Fruit fly (Drosophila melanogaster) whole organism, embryonic: ENCODE measurements around the gene CG43078.

Source experiments
- ATbp ChIP-seq: fragments of 200-800 bp; sonication (Bioruptor generic); optimal IDR thresholded peaks from 2 replicates; lab custom pipeline; 2017; ENCODE audit warnings: missing biosample characterization, mild to moderate bottlenecking, missing genetic modification characterization, missing genetic modification reagents
- Aef1 ChIP-seq: fragments of 200-800 bp; sonication (Bioruptor generic); IDR thresholded peaks from 3 replicates; pipeline ENCODE4 v1.3.6; 2022; ENCODE audit warnings: missing biosample characterization, missing genetic modification characterization
- B-H2 ChIP-seq: fragments of 200-800 bp; sonication (Bioruptor generic); optimal IDR thresholded peaks from 2 replicates; lab custom pipeline; 2018; ENCODE audit warnings: missing biosample characterization, mild to moderate bottlenecking, missing genetic modification characterization
- CG10147 ChIP-seq: fragments of 200-800 bp; sonication (Bioruptor generic); optimal IDR thresholded peaks from 2 replicates; lab custom pipeline; 2019; ENCODE audit warnings: missing biosample characterization, mild to moderate bottlenecking, missing genetic modification characterization, moderate library complexity
- CG11723 ChIP-seq: fragments of 200-800 bp; sonication (Bioruptor generic); optimal IDR thresholded peaks from 2 replicates; lab custom pipeline; 2017; ENCODE audit warnings: missing biosample characterization, mild to moderate bottlenecking, missing genetic modification characterization
- CG12236 ChIP-seq: fragments of 200-800 bp; sonication (Bioruptor generic); optimal IDR thresholded peaks from 2 replicates; lab custom pipeline; 2016; ENCODE audit warnings: missing biosample characterization, missing genetic modification characterization
- CG13894 ChIP-seq: fragments of 200-800 bp; sonication (Bioruptor generic); optimal IDR thresholded peaks from 3 replicates; lab custom pipeline; 2018; ENCODE audit warnings: missing biosample characterization, mild to moderate bottlenecking, missing genetic modification characterization, moderate library complexity
- CG14667 ChIP-seq: fragments of 200-800 bp; sonication (Bioruptor generic); IDR thresholded peaks from 2 replicates; pipeline ENCODE4 v1.3.6; 2022; ENCODE audit warnings: missing biosample characterization, missing genetic modification characterization
- CG16863 ChIP-seq: fragments of 200-800 bp; sonication (Bioruptor generic); optimal IDR thresholded peaks from 3 replicates; lab custom pipeline; 2016; ENCODE audit warnings: missing biosample characterization, missing genetic modification characterization
- CG17328 ChIP-seq: fragments of 200-800 bp; sonication (Bioruptor generic); IDR thresholded peaks from 2 replicates; pipeline ENCODE4 v1.3.6; 2022; ENCODE audit warnings: missing biosample characterization, missing genetic modification characterization
- CG17568 ChIP-seq: fragments of 200-800 bp; sonication (Bioruptor generic); optimal IDR thresholded peaks from 2 replicates; lab custom pipeline; 2018; ENCODE audit warnings: missing biosample characterization, mild to moderate bottlenecking, missing genetic modification characterization, moderate library complexity
- CG17802 ChIP-seq: fragments of 200-800 bp; sonication (Bioruptor generic); optimal IDR thresholded peaks from 2 replicates; lab custom pipeline; 2018; ENCODE audit warnings: missing biosample characterization, mild to moderate bottlenecking, missing genetic modification characterization, moderate library complexity
- CG18599 ChIP-seq: fragments of 200-800 bp; sonication (Bioruptor generic); optimal IDR thresholded peaks from 3 replicates; lab custom pipeline; 2017; ENCODE audit warnings: missing biosample characterization, missing genetic modification characterization, mild to moderate bottlenecking, moderate library complexity, missing genetic modification reagents
- CG2116 ChIP-seq: fragments of 200-800 bp; sonication (Bioruptor generic); optimal IDR thresholded peaks from 3 replicates; lab custom pipeline; 2018; ENCODE audit warnings: missing biosample characterization, mild to moderate bottlenecking, missing genetic modification characterization
- CG31224 ChIP-seq: fragments of 200-800 bp; sonication (Bioruptor generic); IDR thresholded peaks from 2 replicates; pipeline ENCODE4 v1.3.6; 2022; ENCODE audit warnings: missing biosample characterization, missing genetic modification characterization
- CG3847 ChIP-seq: fragments of 200-800 bp; sonication (Bioruptor generic); IDR thresholded peaks from 2 replicates; pipeline ENCODE4 v1.3.6; 2022; ENCODE audit warnings: missing biosample characterization, missing genetic modification characterization
- CG6272 ChIP-seq: fragments of 200-800 bp; sonication (Bioruptor generic); IDR thresholded peaks from 2 replicates; pipeline ENCODE4 v1.3.6; 2022; ENCODE audit warnings: missing biosample characterization, missing genetic modification characterization
- CG7372 ChIP-seq: fragments of 200-800 bp; sonication (Bioruptor generic); IDR thresholded peaks from 2 replicates; pipeline ENCODE4 v1.3.6; 2022; ENCODE audit warnings: missing biosample characterization, missing genetic modification characterization
- CG7786 ChIP-seq: fragments of 200-800 bp; sonication (Bioruptor generic); optimal IDR thresholded peaks from 2 replicates; lab custom pipeline; 2016; ENCODE audit warnings: missing biosample characterization, missing genetic modification characterization
- CG7839 ChIP-seq: fragments of 200-800 bp; sonication (Bioruptor generic); optimal IDR thresholded peaks from 3 replicates; lab custom pipeline; 2018; ENCODE audit warnings: missing biosample characterization, mild to moderate bottlenecking, missing genetic modification characterization, moderate library complexity
- CG7928 ChIP-seq: fragments of 200-800 bp; sonication (Bioruptor generic); optimal IDR thresholded peaks from 2 replicates; lab custom pipeline; 2017; ENCODE audit warnings: missing biosample characterization, mild to moderate bottlenecking, missing genetic modification characterization
- CG9215 ChIP-seq: fragments of 200-800 bp; sonication (Bioruptor generic); IDR thresholded peaks from 2 replicates; pipeline ENCODE4 v1.3.6; 2022; ENCODE audit warnings: missing biosample characterization, missing genetic modification characterization
- CG9437 ChIP-seq: fragments of 200-800 bp; sonication (Bioruptor generic); optimal IDR thresholded peaks from 2 replicates; lab custom pipeline; 2018; ENCODE audit warnings: missing biosample characterization, mild to moderate bottlenecking, missing genetic modification characterization
- Camta ChIP-seq: fragments of 200-800 bp; sonication (Bioruptor generic); optimal IDR thresholded peaks from 2 replicates; lab custom pipeline; 2016; ENCODE audit warnings: missing biosample characterization, missing genetic modification characterization
- Dfd ChIP-seq, 2 experiments: fragments of >200 bp; optimal IDR thresholded peaks; 2 replicates each; lab custom pipeline; 2017; ENCODE audit warnings: missing biosample characterization in 2 of 2, missing genetic modification characterization in 2 of 2
- Dref ChIP-seq: fragments of 200-800 bp; sonication (Bioruptor generic); IDR thresholded peaks from 2 replicates; pipeline ENCODE4 v1.3.6; 2022; ENCODE audit warnings: missing biosample characterization, missing genetic modification characterization
- Eip74EF ChIP-seq, 2 experiments: fragments of 200-800 bp in 1 of 2; fragments of >200 bp in 1 of 2; sonication (Bioruptor generic) in 1 of 2; optimal IDR thresholded peaks; 2 replicates each; lab custom pipeline; 2017 to 2019; ENCODE audit warnings: missing biosample characterization in 2 of 2, missing genetic modification characterization in 2 of 2, mild to moderate bottlenecking in 1 of 2, moderate library complexity in 1 of 2
- H15 ChIP-seq: fragments of 200-800 bp; sonication (Bioruptor generic); IDR thresholded peaks from 3 replicates; pipeline ENCODE4 v1.3.6; 2022; ENCODE audit warnings: missing biosample characterization, missing genetic modification characterization
- HLH54F ChIP-seq: fragments of 200-800 bp; sonication (Bioruptor generic); optimal IDR thresholded peaks from 3 replicates; lab custom pipeline; 2016; ENCODE audit warnings: missing biosample characterization, missing genetic modification characterization
- Jarid2 ChIP-seq: fragments of 200-800 bp; sonication (Bioruptor generic); optimal IDR thresholded peaks from 3 replicates; lab custom pipeline; 2017; ENCODE audit warnings: mild to moderate bottlenecking, missing biosample characterization, missing genetic modification reagents, missing genetic modification characterization
- Lpt ChIP-seq: fragments of >200 bp; optimal IDR thresholded peaks from 2 replicates; lab custom pipeline; 2018; ENCODE audit warnings: missing biosample characterization, missing genetic modification characterization
- Mad ChIP-seq: fragments of 200-800 bp; sonication (Bioruptor generic); optimal IDR thresholded peaks from 2 replicates; lab custom pipeline; 2016; ENCODE audit warnings: missing biosample characterization, missing genetic modification characterization
- Neu2 ChIP-seq: fragments of 200-800 bp; sonication (Bioruptor generic); optimal IDR thresholded peaks from 3 replicates; lab custom pipeline; 2016; ENCODE audit warnings: missing biosample characterization, missing genetic modification characterization, borderline replicate concordance
- Sin3A ChIP-seq: fragments of >200 bp; optimal IDR thresholded peaks from 2 replicates; lab custom pipeline; 2018
- caup ChIP-seq: fragments of 200-800 bp; sonication (Bioruptor generic); optimal IDR thresholded peaks from 3 replicates; lab custom pipeline; 2017; ENCODE audit warnings: missing biosample characterization, mild to moderate bottlenecking, missing genetic modification characterization, moderate library complexity; ENCODE audit not compliant: severe bottlenecking
- dmrt11E ChIP-seq: fragments of 200-800 bp; sonication (Bioruptor generic); optimal IDR thresholded peaks from 3 replicates; lab custom pipeline; 2018; ENCODE audit warnings: missing biosample characterization, mild to moderate bottlenecking, missing genetic modification characterization, moderate library complexity
- dysf ChIP-seq: fragments of 200-800 bp; sonication (Bioruptor generic); IDR thresholded peaks from 3 replicates; pipeline ENCODE4 v1.3.6; 2022; ENCODE audit warnings: missing biosample characterization, missing genetic modification characterization
- en ChIP-seq: fragments of 200-800 bp; sonication (Bioruptor generic); optimal IDR thresholded peaks from 2 replicates; lab custom pipeline; 2016; ENCODE audit warnings: missing biosample characterization, missing genetic modification characterization
- gfzf ChIP-seq: fragments of 200-800 bp; sonication (Bioruptor generic); optimal IDR thresholded peaks from 2 replicates; lab custom pipeline; 2016; ENCODE audit warnings: missing biosample characterization, mild to moderate bottlenecking, missing genetic modification characterization, moderate library complexity
- hbn ChIP-seq: fragments of 200-800 bp; sonication (Bioruptor generic); IDR thresholded peaks from 2 replicates; pipeline ENCODE4 v1.3.6; 2022; ENCODE audit warnings: missing biosample characterization, missing genetic modification characterization; ENCODE audit not compliant: partially characterized antibody
- ind ChIP-seq: fragments of 200-800 bp; sonication (Bioruptor generic); optimal IDR thresholded peaks from 3 replicates; lab custom pipeline; 2016; ENCODE audit warnings: missing biosample characterization, missing genetic modification characterization
- kay ChIP-seq: fragments of 200-800 bp; sonication (Bioruptor generic); optimal IDR thresholded peaks from 2 replicates; lab custom pipeline; 2016; ENCODE audit warnings: missing biosample characterization, missing genetic modification characterization
- knrl ChIP-seq: fragments of 200-800 bp; sonication (Bioruptor generic); IDR thresholded peaks from 3 replicates; pipeline ENCODE4 v1.3.6; 2022; ENCODE audit warnings: missing biosample characterization, missing genetic modification characterization; ENCODE audit not compliant: partially characterized antibody
- pho ChIP-seq: fragments of 200-800 bp; sonication (Bioruptor generic); optimal IDR thresholded peaks from 2 replicates; lab custom pipeline; 2016; ENCODE audit warnings: missing biosample characterization, missing genetic modification characterization
- sd ChIP-seq: fragments of 200-800 bp; sonication (Bioruptor generic); optimal IDR thresholded peaks from 3 replicates; lab custom pipeline; 2018; ENCODE audit warnings: missing biosample characterization, mild to moderate bottlenecking, missing genetic modification characterization, moderate library complexity
- sens-2 ChIP-seq: fragments of 200-800 bp; sonication (Bioruptor generic); IDR thresholded peaks from 2 replicates; pipeline ENCODE4 v1.3.6; 2022; ENCODE audit warnings: missing biosample characterization, missing genetic modification characterization
- seq ChIP-seq: fragments of 200-800 bp; sonication (Bioruptor generic); IDR thresholded peaks from 2 replicates; pipeline ENCODE4 v1.3.6; 2022; ENCODE audit warnings: missing biosample characterization, missing genetic modification characterization
- sim ChIP-seq: fragments of 200-800 bp; sonication (Bioruptor generic); IDR thresholded peaks from 2 replicates; pipeline ENCODE4 v1.3.6; 2022; ENCODE audit warnings: missing biosample characterization, missing genetic modification characterization
- sisA ChIP-seq: fragments of 200-800 bp; sonication (Bioruptor generic); IDR thresholded peaks from 2 replicates; pipeline ENCODE4 v1.3.6; 2022; ENCODE audit warnings: missing biosample characterization, missing genetic modification characterization
- sqz ChIP-seq: fragments of 200-800 bp; sonication (Bioruptor generic); optimal IDR thresholded peaks from 3 replicates; lab custom pipeline; 2018; ENCODE audit warnings: missing biosample characterization, mild to moderate bottlenecking, missing genetic modification characterization
- stwl ChIP-seq: fragments of 200-800 bp; sonication (Bioruptor generic); optimal IDR thresholded peaks from 3 replicates; lab custom pipeline; 2018; ENCODE audit warnings: missing biosample characterization, mild to moderate bottlenecking, missing genetic modification characterization, moderate library complexity
- trem ChIP-seq: fragments of 200-800 bp; optimal IDR thresholded peaks from 3 replicates; lab custom pipeline; 2019; ENCODE audit warnings: missing biosample characterization, mild to moderate bottlenecking, missing genetic modification characterization, moderate library complexity

Gene CG43078

dm6 chr3L:8544710-8545109, 31.9 kb upstream of the CG43078 start, which contains the start of gene rhea (continued):
- TF ChIP-seq CG13894 (tag; lab: Kevin White, UChicago) (no peak), CG10147 (GFP tag; lab: Kevin White, UChicago) (no peak), CG17802 (no peak), sisA (GFP tag; lab: Robert Waterston, UW) (no peak), seq (GFP tag; lab: Robert Waterston, UW) (no peak), CG7839 (tag; lab: Kevin White, UChicago) (no peak), CG11723 (GFP tag; lab: Kevin White, UChicago) (no peak), CG16863 (GFP tag; lab: Kevin White, UChicago) (no peak), trem (tag; lab: Kevin White, UChicago) (peak; percentile 78), Dref (GFP tag; lab: Robert Waterston, UW) (peak; percentile 77), Neu2 (no peak), CG7928 (GFP tag; lab: Kevin White, UChicago) (no peak), CG7372 (GFP tag; lab: Robert Waterston, UW) (no peak), H15 (no peak), ATbp (GFP tag; lab: Kevin White, UChicago) (no peak), en (GFP tag; lab: Kevin White, UChicago) (no peak), hbn (peak; percentile 66), ind (GFP tag; lab: Kevin White, UChicago) (no peak), Aef1 (GFP tag; lab: Robert Waterston, UW) (no peak), dmrt11E (no peak), CG14667 (no peak), HLH54F (GFP tag; lab: Kevin White, UChicago) (no peak), CG12236 (GFP tag; lab: Kevin White, UChicago) (no peak), caup (GFP tag; lab: Kevin White, UChicago) (no peak), sim (GFP tag; lab: Robert Waterston, UW) (no peak), kay (GFP tag; lab: Kevin White, UChicago) (no peak), sd (tag; lab: Kevin White, UChicago) (no peak), CG18599 (GFP tag; lab: Kevin White, UChicago) (no peak), Sin3A (lab: Kevin White, UChicago) (peak; percentile 70), Mad (GFP tag; lab: Kevin White, UChicago) (no peak), gfzf (GFP tag; lab: Kevin White, UChicago) (peak; percentile 49), Lpt (GFP tag; lab: Kevin White, UChicago) (no peak), Eip74EF (GFP tag; optimal IDR thresholded peaks at IDR 0.05; lab: Kevin White, UChicago) (no peak), CG7786 (GFP tag; lab: Kevin White, UChicago) (no peak), sens-2 (GFP tag; lab: Robert Waterston, UW) (no peak), Camta (GFP tag; lab: Kevin White, UChicago) (no peak), CG9437 (no peak), Jarid2 (no peak), dysf (no peak), Dfd (GFP tag; optimal IDR thresholded peaks at IDR 0.05; lab: Kevin White, UChicago) (no peak), CG6272 (GFP tag; lab: Robert Waterston, UW) (no peak), CG17568 (GFP tag; lab: Kevin White, UChicago) (no peak), B-H2 (GFP tag; lab: Kevin White, UChicago) (peak; percentile 11), CG31224 (GFP tag; lab: Robert Waterston, UW) (no peak), pho (GFP tag; lab: Kevin White, UChicago) (no peak), CG17328 (GFP tag; lab: Robert Waterston, UW) (no peak), CG3847 (no peak), stwl (tag; lab: Kevin White, UChicago) (peak; percentile 53), CG9215 (GFP tag; lab: Robert Waterston, UW) (no peak), knrl (GFP tag; lab: Robert Waterston, UW) (peak; percentile 84), sqz (GFP tag; lab: Kevin White, UChicago) (no peak), CG2116 (GFP tag; lab: Kevin White, UChicago) (peak; percentile 80)
